Worm (Caenorhabditis elegans): ENCODE results near the gene C06G3.8.

C06G3.8 gene

DNA sequence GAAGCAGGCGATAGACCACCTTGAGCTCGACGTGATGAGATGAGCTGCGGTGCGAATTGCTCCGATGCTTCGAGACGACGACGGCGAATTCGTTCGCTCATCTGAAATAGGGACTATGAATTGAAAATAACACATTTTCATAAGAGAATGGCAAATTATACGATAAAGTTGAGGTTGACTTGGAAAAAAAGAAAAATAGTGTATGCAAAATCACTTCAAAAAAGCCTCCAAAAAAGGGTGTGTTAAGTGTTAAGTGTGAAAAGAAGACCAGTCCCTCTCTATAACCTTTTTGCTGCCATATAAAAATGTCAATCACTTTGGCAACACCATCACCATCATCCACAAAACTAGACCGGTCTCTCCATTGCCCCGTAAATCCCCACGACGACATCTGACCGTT is 45.5 kb downstream of the C06G3.8 start, which contains the start of gene prkl-1:
Gene prkl-1 (minus strand): TSS at position 101 of the 400 bp plus-strand sequence.
- TF ChIP-seq ceh-28 (tag; optimal IDR thresholded peaks at IDR 0.05) (no peak), madf-5 (GFP tag; IDR thresholded peaks at IDR 0.05) (no peak), hmg-1.1 (GFP tag; IDR thresholded peaks at IDR 0.05) (no peak), ceh-44 (GFP tag; IDR thresholded peaks at IDR 0.05) (no peak), D1046.2 (GFP tag; IDR thresholded peaks at IDR 0.05) (no peak), skn-1 (tag; optimal IDR thresholded peaks at IDR 0.05) (no peak), nhr-77 (tag; optimal IDR thresholded peaks at IDR 0.05) (no peak), zip-11 (GFP tag; IDR thresholded peaks at IDR 0.05) (no peak), snpc-1.2 (GFP tag; IDR thresholded peaks at IDR 0.05) (no peak), nhr-48 (tag; optimal IDR thresholded peaks at IDR 0.05) (no peak), ctbp-1 (GFP tag; IDR thresholded peaks at IDR 0.05) (no peak), unc-130 (GFP tag; optimal IDR thresholded peaks at IDR 0.05) (no peak), nhr-76 (tag; optimal IDR thresholded peaks at IDR 0.05) (no peak), zfp-2 (tag; optimal IDR thresholded peaks at IDR 0.05) (no peak), attf-4 (tag; optimal IDR thresholded peaks at IDR 0.05) (no peak), nhr-102 (tag; optimal IDR thresholded peaks at IDR 0.05) (no peak)

- TF ChIP-seq aha-1 (tag) (peak; percentile 58), nhr-28 (tag; optimal IDR thresholded peaks at IDR 0.05) (no peak)
Measured at ce11 chrIV:6984449-6985380, 47.6 kb downstream of the C06G3.8 start.
